Worm (Caenorhabditis elegans) whole organism, L1 larva: ENCODE results near the gene C04F6.9.

Experiments
- C04F5.9 ChIP-seq: sonication (generic microtip); optimal IDR thresholded peaks from 2 replicates; lab custom pipeline; 2016; ENCODE audit warnings: missing genetic modification characterization, missing compliant biosample characterization
- C16A3.4 ChIP-seq: fragments of 150-350 bp; optimal IDR thresholded peaks from 2 replicates; lab custom pipeline; 2014; ENCODE audit warnings: missing biosample characterization, missing genetic modification characterization
- C34B4.2 ChIP-seq: sonication (generic microtip); optimal IDR thresholded peaks from 2 replicates; lab custom pipeline; 2017; ENCODE audit warnings: mild to moderate bottlenecking, missing genetic modification characterization, missing compliant biosample characterization
- F16B12.6 ChIP-seq: fragments of 150-350 bp; optimal IDR thresholded peaks from 2 replicates; lab custom pipeline; 2014; ENCODE audit warnings: missing biosample characterization, missing genetic modification characterization
- aly-2 ChIP-seq: fragments of 150-350 bp; optimal IDR thresholded peaks from 2 replicates; lab custom pipeline; 2014; ENCODE audit warnings: missing biosample characterization, missing genetic modification characterization
- ama-1 ChIP-seq: fragments of 150-350 bp; optimal IDR thresholded peaks from 2 replicates; lab custom pipeline; 2014
- blmp-1 ChIP-seq: fragments of 150-350 bp; optimal IDR thresholded peaks from 2 replicates; lab custom pipeline; 2014; ENCODE audit warnings: missing biosample characterization, missing genetic modification characterization
- ceh-63 ChIP-seq: fragments of 200-800 bp; sonication (Bioruptor generic); optimal IDR thresholded peaks from 2 replicates; lab custom pipeline; 2018; ENCODE audit warnings: mild to moderate bottlenecking, missing genetic modification characterization, missing compliant biosample characterization
- ceh-82 ChIP-seq, 3 experiments: fragments of 150-350 bp in 1 of 3; sonication (generic microtip) in 2 of 3; optimal IDR thresholded peaks; 2 replicates each; lab custom pipeline; 2014 to 2017; ENCODE audit warnings: missing biosample characterization in 3 of 3, missing genetic modification characterization in 3 of 3
- ceh-90 ChIP-seq: sonication (generic microtip); optimal IDR thresholded peaks from 2 replicates; lab custom pipeline; 2016; ENCODE audit warnings: missing genetic modification characterization, missing compliant biosample characterization
- ces-1 ChIP-seq: fragments of 150-350 bp; optimal IDR thresholded peaks from 2 replicates; lab custom pipeline; 2014; ENCODE audit warnings: missing biosample characterization, missing genetic modification reagents, missing genetic modification characterization
- dpl-1 ChIP-seq, 3 experiments: fragments of 150-350 bp in 2 of 3; sonication (generic microtip) in 1 of 3; optimal IDR thresholded peaks; 2 replicates each; lab custom pipeline; 2014 to 2017; ENCODE audit warnings: missing biosample characterization in 3 of 3, missing genetic modification characterization in 3 of 3, missing genetic modification reagents in 3 of 3
- dsc-1 ChIP-seq: sonication (generic microtip); optimal IDR thresholded peaks from 2 replicates; lab custom pipeline; 2016; ENCODE audit warnings: mild to moderate bottlenecking, missing genetic modification characterization, missing compliant biosample characterization
- efl-1 ChIP-seq, 4 experiments: fragments of 150-350 bp; optimal IDR thresholded peaks in 3 of 4; peaks in 1 of 4; 1 replicate in 1 of 4; 2 replicates in 3 of 4; lab custom pipeline; 2014; ENCODE audit warnings: missing biosample characterization in 2 of 4, missing genetic modification characterization in 2 of 4, missing genetic modification reagents in 2 of 4
- efl-3 ChIP-seq: fragments of 200-800 bp; sonication (Bioruptor generic); optimal IDR thresholded peaks from 2 replicates; lab custom pipeline; 2018; ENCODE audit warnings: mild to moderate bottlenecking, missing genetic modification characterization, missing compliant biosample characterization
- egl-13 ChIP-seq: sonication (generic microtip); optimal IDR thresholded peaks from 2 replicates; lab custom pipeline; 2016; ENCODE audit warnings: missing genotype, missing genetic modification reagents, missing genetic modification characterization, missing compliant biosample characterization
- ets-5 ChIP-seq: fragments of 200-800 bp; sonication (Bioruptor generic); IDR thresholded peaks from 2 replicates; pipeline ENCODE4 v1.3.6; 2022; ENCODE audit warnings: missing genetic modification characterization, missing compliant biosample characterization
- fkh-8 ChIP-seq: sonication (generic microtip); optimal IDR thresholded peaks from 2 replicates; lab custom pipeline; 2016; ENCODE audit warnings: mild to moderate bottlenecking, missing genetic modification characterization, missing compliant biosample characterization
- fos-1 ChIP-seq: fragments of 150-350 bp; optimal IDR thresholded peaks from 2 replicates; lab custom pipeline; 2014; ENCODE audit warnings: missing biosample characterization, missing genetic modification characterization
- hpl-2 ChIP-seq: fragments of 150-350 bp; optimal IDR thresholded peaks from 2 replicates; lab custom pipeline; 2014; ENCODE audit warnings: missing biosample characterization, missing genetic modification reagents, missing genetic modification characterization
- irx-1 ChIP-seq: sonication (generic microtip); optimal IDR thresholded peaks from 2 replicates; lab custom pipeline; 2016; ENCODE audit warnings: missing genetic modification characterization, missing compliant biosample characterization
- isw-1 ChIP-seq: fragments of 200-800 bp; sonication (Bioruptor generic); IDR thresholded peaks from 2 replicates; pipeline ENCODE4 v1.3.6; 2022; ENCODE audit warnings: missing genetic modification characterization, missing compliant biosample characterization
- jun-1 ChIP-seq: fragments of 150-350 bp; optimal IDR thresholded peaks from 2 replicates; lab custom pipeline; 2014; ENCODE audit warnings: missing biosample characterization, missing genetic modification reagents, missing genetic modification characterization
- lin-13 ChIP-seq: fragments of 150-350 bp; optimal IDR thresholded peaks from 2 replicates; lab custom pipeline; 2014; ENCODE audit warnings: missing biosample characterization, missing genetic modification reagents, missing genetic modification characterization
- lin-14 ChIP-seq: fragments of 200-800 bp; sonication (Bioruptor generic); optimal IDR thresholded peaks from 2 replicates; lab custom pipeline; 2018; ENCODE audit warnings: mild to moderate bottlenecking, missing genetic modification characterization, moderate library complexity, missing compliant biosample characterization
- lin-35 ChIP-seq, 2 experiments: fragments of 150-350 bp; optimal IDR thresholded peaks; 2 replicates each; lab custom pipeline; 2014; ENCODE audit warnings: missing biosample characterization in 2 of 2, missing genetic modification characterization in 2 of 2, missing genetic modification reagents in 2 of 2
- lin-39 ChIP-seq: fragments of 150-350 bp; optimal IDR thresholded peaks from 2 replicates; lab custom pipeline; 2014; ENCODE audit warnings: missing biosample characterization, missing genetic modification reagents, missing genetic modification characterization
- lsy-2 ChIP-seq, 2 experiments: fragments of 150-350 bp; optimal IDR thresholded peaks; 2 replicates each; lab custom pipeline; 2014; ENCODE audit warnings: missing biosample characterization in 2 of 2, missing genetic modification characterization in 2 of 2
- mdl-1 ChIP-seq, 2 experiments: fragments of 150-350 bp; optimal IDR thresholded peaks; 2 replicates each; lab custom pipeline; 2014 to 2017; ENCODE audit warnings: missing biosample characterization in 2 of 2, missing genetic modification characterization in 2 of 2, inconsistent platforms in 1 of 2
- nhr-11 ChIP-seq: fragments of 150-350 bp; optimal IDR thresholded peaks from 2 replicates; lab custom pipeline; 2014; ENCODE audit warnings: missing biosample characterization, missing genetic modification characterization
- nhr-12 ChIP-seq: sonication (generic microtip); optimal IDR thresholded peaks from 2 replicates; lab custom pipeline; 2017; ENCODE audit warnings: missing biosample characterization, missing genetic modification characterization
- nhr-19 ChIP-seq: fragments of 200-800 bp; sonication (Bioruptor generic); conservative IDR thresholded peaks from 2 replicates; pipeline ENCODE4 v1.3.6; 2022; ENCODE audit warnings: missing genetic modification characterization, missing compliant biosample characterization
- nhr-237 ChIP-seq: fragments of 150-350 bp; optimal IDR thresholded peaks from 2 replicates; lab custom pipeline; 2014; ENCODE audit warnings: missing biosample characterization, missing genetic modification characterization
- nhr-28 ChIP-seq: fragments of 150-350 bp; optimal IDR thresholded peaks from 2 replicates; lab custom pipeline; 2014; ENCODE audit warnings: missing biosample characterization, missing genetic modification characterization
- nhr-47 ChIP-seq: sonication (generic microtip); optimal IDR thresholded peaks from 2 replicates; lab custom pipeline; 2016; ENCODE audit warnings: mild to moderate bottlenecking, missing genetic modification characterization, moderate library complexity, missing compliant biosample characterization
- nhr-71 ChIP-seq: sonication (generic microtip); optimal IDR thresholded peaks from 2 replicates; lab custom pipeline; 2016; ENCODE audit warnings: mild to moderate bottlenecking, missing genetic modification characterization, moderate library complexity, missing compliant biosample characterization
- nhr-84 ChIP-seq: sonication (generic microtip); optimal IDR thresholded peaks from 2 replicates; lab custom pipeline; 2017; ENCODE audit warnings: missing biosample characterization, missing genetic modification characterization
- nhr-85 ChIP-seq: sonication (generic microtip); peaks from one replicate; lab custom pipeline; 2016; ENCODE audit warnings: missing genetic modification characterization, inconsistent platforms, missing compliant biosample characterization
- pqm-1 ChIP-seq: sonication (generic microtip); optimal IDR thresholded peaks from 3 replicates; lab custom pipeline; 2017; ENCODE audit warnings: missing biosample characterization, missing genetic modification characterization
- rnt-1 ChIP-seq: sonication (generic microtip); optimal IDR thresholded peaks from 2 replicates; lab custom pipeline; 2016; ENCODE audit warnings: mild to moderate bottlenecking, missing genetic modification characterization, moderate library complexity, missing compliant biosample characterization
- skn-1 ChIP-seq: fragments of 150-350 bp; optimal IDR thresholded peaks from 2 replicates; lab custom pipeline; 2014; ENCODE audit warnings: missing biosample characterization, missing genetic modification characterization
- sox-4 ChIP-seq: sonication (generic microtip); optimal IDR thresholded peaks from 2 replicates; lab custom pipeline; 2016; ENCODE audit warnings: missing genetic modification characterization, missing compliant biosample characterization
- sup-37 ChIP-seq: fragments of 200-800 bp; sonication (Bioruptor generic); optimal IDR thresholded peaks from 2 replicates; lab custom pipeline; 2018; ENCODE audit warnings: mild to moderate bottlenecking, missing genetic modification characterization, missing compliant biosample characterization
- tbx-2 ChIP-seq: sonication (generic microtip); optimal IDR thresholded peaks from 2 replicates; lab custom pipeline; 2016; ENCODE audit warnings: missing genetic modification characterization, missing compliant biosample characterization
- tlp-1 ChIP-seq: fragments of 150-350 bp; optimal IDR thresholded peaks from 2 replicates; lab custom pipeline; 2014; ENCODE audit warnings: missing biosample characterization, missing genetic modification characterization
- unc-30 ChIP-seq: sonication (generic microtip); optimal IDR thresholded peaks from 2 replicates; lab custom pipeline; 2017; ENCODE audit warnings: missing biosample characterization, missing genetic modification characterization
- unc-62 ChIP-seq: fragments of 150-350 bp; optimal IDR thresholded peaks from 2 replicates; lab custom pipeline; 2014; ENCODE audit warnings: missing biosample characterization, missing genetic modification reagents, missing genetic modification characterization
- vab-15 ChIP-seq: sonication (generic microtip); optimal IDR thresholded peaks from 2 replicates; lab custom pipeline; 2017; ENCODE audit warnings: missing genotype, mild to moderate bottlenecking, missing genetic modification characterization, missing compliant biosample characterization
- ztf-4 ChIP-seq: fragments of 150-350 bp; optimal IDR thresholded peaks from 2 replicates; lab custom pipeline; 2014; ENCODE audit warnings: missing biosample characterization, missing genetic modification characterization

C04F6.9 gene

ce11 chrX:3441539-3441938 is 39.7 kb downstream of the C04F6.9 start, which contains the start of gene ZK813.3:
Gene ZK813.3, plus strand, starts transcription at chrX:3441839.
- no peak for TF ChIP-seq lin-13 (GFP tag; lab: Kevin White, UChicago)
- TF ChIP-seq mdl-1 (tag; optimal IDR thresholded peaks at IDR 0.05; lab: Kevin White, UChicago), result no peak
- TF ChIP-seq jun-1 (tag; lab: Kevin White, UChicago), result no peak
- no peak for TF ChIP-seq tbx-2 (tag; lab: Kevin White, UChicago)
- no peak for TF ChIP-seq ceh-63 (GFP tag; lab: Kevin White, UChicago)
- TF ChIP-seq sox-4 (tag; lab: Kevin White, UChicago), result no peak
- TF ChIP-seq vab-15 (tag; lab: Kevin White, UChicago), result no peak
- no peak for TF ChIP-seq nhr-84 (tag; lab: Kevin White, UChicago)
- TF ChIP-seq unc-62 (GFP tag; lab: Kevin White, UChicago), result no peak

ce11 chrX:3443526-3443925 is 41.7 kb downstream of the C04F6.9 start, which contains the start of gene ZK813.2:
Gene ZK813.2, plus strand, starts transcription at chrX:3443826.
- no peak for TF ChIP-seq lsy-2 (tag; optimal IDR thresholded peaks at IDR 0.05; lab: Kevin White, UChicago)
- no peak for TF ChIP-seq ceh-63 (GFP tag; lab: Kevin White, UChicago)
- no peak for TF ChIP-seq lin-14
- no peak for TF ChIP-seq unc-30 (tag; lab: Kevin White, UChicago)
- no peak for TF ChIP-seq F16B12.6 (tag; lab: Kevin White, UChicago)
- no peak for TF ChIP-seq ama-1 (lab: Kevin White, UChicago)
- no peak for TF ChIP-seq nhr-85 (tag; lab: Kevin White, UChicago)
- no peak for TF ChIP-seq tlp-1 (tag; lab: Kevin White, UChicago)
- TF ChIP-seq nhr-47 (tag; lab: Kevin White, UChicago), result no peak
- TF ChIP-seq C34B4.2 (tag; lab: Kevin White, UChicago), result no peak
- TF ChIP-seq isw-1 (GFP tag; lab: Robert Waterston, UW), result no peak
- no peak for TF ChIP-seq dsc-1 (tag; lab: Kevin White, UChicago)
- no peak for TF ChIP-seq nhr-19 (GFP tag; lab: Robert Waterston, UW)
- no peak for TF ChIP-seq irx-1
- TF ChIP-seq ets-5 (GFP tag; lab: Robert Waterston, UW), result no peak
- no peak for TF ChIP-seq hpl-2 (GFP tag; lab: Kevin White, UChicago)
- no peak for TF ChIP-seq pqm-1 (tag; lab: Kevin White, UChicago)
- TF ChIP-seq sox-4 (tag; lab: Kevin White, UChicago), result no peak

ce11 chrX:3444514-3444913 is 42.7 kb downstream of the C04F6.9 start, which contains the start of gene ZK813.7:
Gene ZK813.7, plus strand, starts transcription at chrX:3444814.
- TF ChIP-seq rnt-1 (tag; lab: Kevin White, UChicago) (no peak), C16A3.4 (tag; lab: Kevin White, UChicago) (no peak), nhr-237 (tag; lab: Kevin White, UChicago) (no peak), C04F5.9 (tag; lab: Kevin White, UChicago) (no peak), mdl-1 (tag; optimal IDR thresholded peaks at IDR 0.05; lab: Kevin White, UChicago) (no peak), fos-1 (no peak), nhr-11 (tag; lab: Kevin White, UChicago) (no peak), nhr-28 (tag; lab: Kevin White, UChicago) (no peak), blmp-1 (no peak), ceh-90 (no peak), nhr-12 (tag; lab: Kevin White, UChicago) (no peak), aly-2 (tag; lab: Kevin White, UChicago) (no peak), ztf-4 (tag; lab: Kevin White, UChicago) (no peak), vab-15 (tag; lab: Kevin White, UChicago) (no peak)

- TF ChIP-seq F16B12.6 (tag; lab: Kevin White, UChicago) (no peak), tbx-2 (tag; lab: Kevin White, UChicago) (no peak), lin-13 (GFP tag; lab: Kevin White, UChicago) (no peak), sup-37 (no peak), lin-35 (GFP tag; optimal IDR thresholded peaks at IDR 0.05; lab: Kevin White, UChicago) (no peak), isw-1 (GFP tag; lab: Robert Waterston, UW) (no peak), C04F5.9 (tag; lab: Kevin White, UChicago) (no peak), fkh-8 (no peak), lsy-2 (tag; optimal IDR thresholded peaks at IDR 0.05; lab: Kevin White, UChicago) (no peak), efl-1 (optimal IDR thresholded peaks at IDR 0.05; lab: Kevin White, UChicago) (no peak), efl-1 (GFP tag; optimal IDR thresholded peaks at IDR 0.05 in 1 of 2; lab: Kevin White, UChicago) (no peak), efl-3 (GFP tag; lab: Kevin White, UChicago) (no peak), lin-39 (no peak), egl-13 (tag; lab: Kevin White, UChicago) (no peak), ces-1 (GFP tag; lab: Kevin White, UChicago) (no peak), dpl-1 (GFP tag; optimal IDR thresholded peaks at IDR 0.05; lab: Kevin White, UChicago) (no peak), nhr-71 (tag; lab: Kevin White, UChicago) (no peak), ceh-82 (tag; optimal IDR thresholded peaks at IDR 0.05; lab: Kevin White, UChicago) (no peak), skn-1 (tag; lab: Kevin White, UChicago) (no peak)
Measured at ce11 chrX:3446011-3446410, 44.2 kb downstream of the C04F6.9 start, which contains the start of gene ZK813.1. Gene ZK813.1, plus strand, starts transcription at chrX:3446311.
